Fruit fly (Drosophila melanogaster) whole organism: ENCODE data around the gene CG9515.

Experiments
- CG8478 ChIP-seq: fragments of >200 bp; optimal IDR thresholded peaks from 2 replicates; lab custom pipeline; 2018; ENCODE audit warnings: inconsistent platforms
- Dll ChIP-seq: fragments of >200 bp; optimal IDR thresholded peaks from 2 replicates; lab custom pipeline; 2017
- EcR ChIP-seq, 2 experiments: fragments of >200 bp; optimal IDR thresholded peaks; 2 replicates each; lab custom pipeline; 2017; ENCODE audit warnings: missing biosample characterization in 2 of 2, missing genetic modification characterization in 2 of 2, missing genetic modification reagents in 2 of 2
- pan ChIP-seq: fragments of >200 bp; optimal IDR thresholded peaks from 2 replicates; lab custom pipeline; 2017
- psq ChIP-seq: fragments of >200 bp; optimal IDR thresholded peaks from 2 replicates; lab custom pipeline; 2017
- usp ChIP-seq: fragments of >200 bp; optimal IDR thresholded peaks from 2 replicates; lab custom pipeline; 2017; ENCODE audit warnings: missing biosample characterization, missing genetic modification characterization, mixed read lengths

dm6 chr2L:8937003-8937402 lies 6.1 kb downstream of the CG9515 start, which contains the start of gene Tsp29Fb:
- no peak for TF ChIP-seq Dll (lab: Kevin White, UChicago)
- TF ChIP-seq CG8478: no peak
- no peak for TF ChIP-seq pan (lab: Kevin White, UChicago)
- TF ChIP-seq usp: no peak
- TF ChIP-seq psq (lab: Kevin White, UChicago): no peak
- no peak for TF ChIP-seq EcR (GFP tag; optimal IDR thresholded peaks at IDR 0.05; lab: Kevin White, UChicago)
